Worm (Caenorhabditis elegans) whole organism, L2 larva: Measurements from ENCODE around the gene str-66.

ENCODE experiments used
- aly-2 ChIP-seq: fragments of 150-350 bp; optimal IDR thresholded peaks from 2 replicates; lab custom pipeline; 2014; ENCODE audit warnings: missing biosample characterization, missing genetic modification characterization
- ama-1 ChIP-seq: fragments of 150-350 bp; optimal IDR thresholded peaks from 2 replicates; lab custom pipeline; 2018; ENCODE audit warnings: inconsistent platforms
- ceh-16 ChIP-seq: fragments of 150-350 bp; optimal IDR thresholded peaks from 2 replicates; lab custom pipeline; 2014; ENCODE audit warnings: missing biosample characterization, missing genetic modification characterization
- egl-27 ChIP-seq: sonication (generic microtip); optimal IDR thresholded peaks from 3 replicates; lab custom pipeline; 2017; ENCODE audit warnings: missing biosample characterization, missing genetic modification reagents, missing genetic modification characterization
- elt-1 ChIP-seq: fragments of 150-350 bp; optimal IDR thresholded peaks from 2 replicates; lab custom pipeline; 2014; ENCODE audit warnings: missing biosample characterization, missing genetic modification characterization
- fos-1 ChIP-seq: fragments of 150-350 bp; optimal IDR thresholded peaks from 2 replicates; lab custom pipeline; 2014; ENCODE audit warnings: missing biosample characterization, missing genetic modification characterization
- lin-11 ChIP-seq: fragments of 150-350 bp; sonication (generic microtip); optimal IDR thresholded peaks from 2 replicates; lab custom pipeline; 2014; ENCODE audit warnings: missing biosample characterization, missing genetic modification characterization, inconsistent platforms, mixed read lengths
- lin-39 ChIP-seq: fragments of 150-350 bp; optimal IDR thresholded peaks from 2 replicates; lab custom pipeline; 2014; ENCODE audit warnings: missing biosample characterization, missing genetic modification reagents, missing genetic modification characterization
- nhr-12 ChIP-seq: fragments of 150-350 bp; optimal IDR thresholded peaks from 2 replicates; lab custom pipeline; 2014; ENCODE audit warnings: missing biosample characterization, missing genetic modification characterization
- nhr-21 ChIP-seq: fragments of 150-350 bp; optimal IDR thresholded peaks from 2 replicates; lab custom pipeline; 2014; ENCODE audit warnings: missing biosample characterization, missing genetic modification characterization
- nhr-237 ChIP-seq: fragments of 150-350 bp; optimal IDR thresholded peaks from 2 replicates; lab custom pipeline; 2014; ENCODE audit warnings: missing biosample characterization, missing genetic modification characterization
- unc-62 ChIP-seq: fragments of 150-350 bp; optimal IDR thresholded peaks from 2 replicates; lab custom pipeline; 2014; ENCODE audit warnings: missing biosample characterization, missing genetic modification reagents, missing genetic modification characterization
- ztf-11 ChIP-seq: sonication (generic microtip); optimal IDR thresholded peaks from 2 replicates; lab custom pipeline; 2017; ENCODE audit warnings: missing biosample characterization, missing genetic modification characterization
- ztf-4 ChIP-seq: fragments of 150-350 bp; optimal IDR thresholded peaks from 2 replicates; lab custom pipeline; 2014; ENCODE audit warnings: missing biosample characterization, missing genetic modification characterization

- TF ChIP-seq nhr-21 (tag; lab: Kevin White, UChicago): no peak
- no peak for TF ChIP-seq nhr-237 (tag; lab: Kevin White, UChicago)
- TF ChIP-seq egl-27 (tag; lab: Kevin White, UChicago): no peak
- TF ChIP-seq ztf-11 (tag; lab: Kevin White, UChicago): no peak
- no peak for TF ChIP-seq ztf-4 (tag; lab: Kevin White, UChicago)
- TF ChIP-seq ceh-16 (tag; lab: Kevin White, UChicago): no peak
- no peak for TF ChIP-seq ama-1 (lab: Kevin White, UChicago)
- TF ChIP-seq lin-39 (tag; lab: Kevin White, UChicago): no peak
- TF ChIP-seq fos-1 (tag; lab: Kevin White, UChicago): peak; percentile 19
- no peak for TF ChIP-seq aly-2 (tag; lab: Kevin White, UChicago)
- no peak for TF ChIP-seq nhr-12 (tag; lab: Kevin White, UChicago)
- no peak for TF ChIP-seq lin-11 (tag; lab: Kevin White, UChicago)
- TF ChIP-seq unc-62: no peak
- no peak for TF ChIP-seq elt-1 (tag; lab: Kevin White, UChicago)
These were observed 9.7 kb downstream of the str-66 start, which contains the start of gene cyp-33C9 for ce11 chrV:3094351-3094750.
